Fruit fly (Drosophila melanogaster) whole organism, pupa: ENCODE results near the gene CG8301.

Experiments
- CG10348 ChIP-seq: fragments of 200-800 bp; sonication (Bioruptor generic); IDR thresholded peaks from 2 replicates; pipeline ENCODE4 v1.3.6; 2022; ENCODE audit warnings: missing biosample characterization, missing genetic modification characterization
- CG12605 ChIP-seq: fragments of 200-800 bp; sonication (Bioruptor generic); IDR thresholded peaks from 2 replicates; pipeline ENCODE4 v1.3.6; 2022; ENCODE audit warnings: missing biosample characterization, missing genetic modification characterization
- CG13204 ChIP-seq: fragments of 200-800 bp; sonication (Bioruptor generic); optimal IDR thresholded peaks from 2 replicates; lab custom pipeline; 2018; ENCODE audit warnings: missing biosample characterization, mild to moderate bottlenecking, missing genetic modification characterization, moderate library complexity
- CG14655 ChIP-seq: fragments of 200-800 bp; sonication (Bioruptor generic); optimal IDR thresholded peaks from 3 replicates; lab custom pipeline; 2017; ENCODE audit warnings: mild to moderate bottlenecking, missing biosample characterization, missing genetic modification reagents, missing genetic modification characterization
- CG15710 ChIP-seq: fragments of 200-800 bp; sonication (Bioruptor generic); optimal IDR thresholded peaks from 2 replicates; lab custom pipeline; 2018; ENCODE audit warnings: missing biosample characterization, mild to moderate bottlenecking, missing genetic modification characterization, moderate library complexity
- CG17806 ChIP-seq: fragments of 200-800 bp; sonication (Bioruptor generic); optimal IDR thresholded peaks from 2 replicates; lab custom pipeline; 2018; ENCODE audit warnings: missing biosample characterization, mild to moderate bottlenecking, missing genetic modification characterization, moderate library complexity
- CG32121 ChIP-seq: fragments of 200-800 bp; sonication (Bioruptor generic); IDR thresholded peaks from 2 replicates; pipeline ENCODE4 v1.3.6; 2022; ENCODE audit warnings: missing biosample characterization, missing genetic modification characterization
- CG34367 ChIP-seq: fragments of 200-800 bp; sonication (Bioruptor generic); optimal IDR thresholded peaks from 2 replicates; lab custom pipeline; 2018; ENCODE audit warnings: missing biosample characterization, mild to moderate bottlenecking, missing genetic modification characterization
- CG4496 ChIP-seq: fragments of 200-800 bp; sonication (Bioruptor generic); IDR thresholded peaks from 3 replicates; pipeline ENCODE4 v1.3.6; 2022; ENCODE audit warnings: missing biosample characterization, missing genetic modification characterization
- CG8159 ChIP-seq: fragments of 200-800 bp; sonication (Bioruptor generic); optimal IDR thresholded peaks from 3 replicates; lab custom pipeline; 2018; ENCODE audit warnings: missing biosample characterization, mild to moderate bottlenecking, missing genetic modification characterization, moderate library complexity
- CG8301 ChIP-seq: fragments of 200-800 bp; sonication (Bioruptor generic); optimal IDR thresholded peaks from 2 replicates; lab custom pipeline; 2018; ENCODE audit warnings: missing biosample characterization, mild to moderate bottlenecking, missing genetic modification characterization
- CG9948 ChIP-seq: fragments of 200-800 bp; sonication (Bioruptor generic); optimal IDR thresholded peaks from 2 replicates; lab custom pipeline; 2018; ENCODE audit warnings: missing biosample characterization, mild to moderate bottlenecking, missing genetic modification characterization, moderate library complexity
- D1 ChIP-seq: fragments of 200-800 bp; sonication (Bioruptor generic); optimal IDR thresholded peaks from 2 replicates; lab custom pipeline; 2018; ENCODE audit warnings: missing biosample characterization, mild to moderate bottlenecking, missing genetic modification characterization, moderate library complexity
- EcR ChIP-seq: fragments of 200-800 bp; sonication (Bioruptor generic); optimal IDR thresholded peaks from 3 replicates; lab custom pipeline; 2019; ENCODE audit warnings: missing biosample characterization, missing genetic modification characterization, mild to moderate bottlenecking, moderate library complexity, missing genetic modification reagents
- Ets98B ChIP-seq: fragments of 200-800 bp; sonication (Bioruptor generic); IDR thresholded peaks from 2 replicates; pipeline ENCODE4 v1.3.6; 2022; ENCODE audit warnings: missing biosample characterization, missing genetic modification characterization
- Pif1A ChIP-seq: fragments of 200-800 bp; sonication (Bioruptor generic); optimal IDR thresholded peaks from 3 replicates; lab custom pipeline; 2016; ENCODE audit warnings: missing biosample characterization, missing genetic modification characterization
- Pif1B ChIP-seq: fragments of 200-800 bp; sonication (Bioruptor generic); optimal IDR thresholded peaks from 3 replicates; lab custom pipeline; 2016; ENCODE audit warnings: missing biosample characterization, missing genetic modification characterization
- Snoo ChIP-seq: fragments of 200-800 bp; sonication (Bioruptor generic); optimal IDR thresholded peaks from 3 replicates; lab custom pipeline; 2017; ENCODE audit warnings: missing biosample characterization, mild to moderate bottlenecking, missing genetic modification characterization, inconsistent platforms
- fd96Ca ChIP-seq: fragments of 200-800 bp; sonication (Bioruptor generic); IDR thresholded peaks from 3 replicates; pipeline ENCODE4 v1.3.6; 2022; ENCODE audit warnings: missing biosample characterization, missing genetic modification characterization
- gl ChIP-seq: fragments of 200-800 bp; sonication (Bioruptor generic); optimal IDR thresholded peaks from 2 replicates; lab custom pipeline; 2018; ENCODE audit warnings: missing biosample characterization, mild to moderate bottlenecking, missing genetic modification characterization
- rn ChIP-seq: fragments of 200-800 bp; sonication (Bioruptor generic); IDR thresholded peaks from 2 replicates; pipeline ENCODE4 v1.3.6; 2022; ENCODE audit warnings: missing biosample characterization, missing genetic modification characterization

The CG8301 gene

DNA sequence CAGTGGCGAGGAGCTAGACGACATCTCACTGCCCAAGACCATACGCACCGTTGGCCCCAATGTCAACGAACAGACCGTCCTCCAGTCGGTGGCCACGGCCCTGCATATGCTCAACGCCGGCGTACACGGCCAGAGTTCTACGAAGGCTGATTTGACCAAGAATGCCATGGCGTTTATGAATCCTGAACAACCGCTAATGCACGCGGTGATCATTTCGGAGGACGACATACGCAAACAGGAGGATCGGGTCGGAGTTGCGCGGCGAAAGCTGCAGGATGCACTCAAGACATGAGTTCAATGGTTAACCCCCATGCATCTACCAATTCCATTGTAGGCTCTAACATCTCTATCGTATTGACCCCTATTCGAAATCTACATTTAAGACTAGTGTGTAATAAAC, 20.0 kb upstream of the CG8301 start:
- TF ChIP-seq CG32121 (GFP tag; lab: Robert Waterston, UW) = no peak

- TF ChIP-seq CG14655 (GFP tag; lab: Kevin White, UChicago) (no peak), Ets98B (no peak), Pif1B (no peak), gl (tag; lab: Kevin White, UChicago) (no peak), CG15710 (tag; lab: Kevin White, UChicago) (peak; percentile 38), fd96Ca (GFP tag; lab: Robert Waterston, UW) (no peak), CG32121 (GFP tag; lab: Robert Waterston, UW) (peak; percentile 32; the same call in 1 of the 2 replicates), CG13204 (GFP tag; lab: Kevin White, UChicago) (no peak), rn (GFP tag; lab: Robert Waterston, UW) (no peak), CG8301 (tag; lab: Kevin White, UChicago) (no peak), CG17806 (tag; lab: Kevin White, UChicago) (peak; percentile 31), CG4496 (GFP tag; lab: Robert Waterston, UW) (0 out of 3 replicates have a peak, but pooled peaks have one; percentile 42), D1 (tag; lab: Kevin White, UChicago) (no peak), Snoo (no peak), Pif1A (no peak), CG10348 (GFP tag; lab: Robert Waterston, UW) (no peak), CG34367 (tag; lab: Kevin White, UChicago) (no peak), CG12605 (no peak), CG9948 (tag; lab: Kevin White, UChicago) (peak; percentile 26), EcR (GFP tag; lab: Kevin White, UChicago) (no peak), CG8159 (tag; lab: Kevin White, UChicago) (no peak)
- TF ChIP-seq, all 21 proteins: peak for 5
Measured at dm6 chr3R:9563240-9563992, 17.7 kb upstream of the CG8301 start, which contains the start of the genes CG9393 and Vps45. TSS of gene CG9393 (minus strand) at chr3R:9563673. TSS of gene Vps45 (plus strand) at chr3R:9563924.

- TF ChIP-seq CG8159 (tag; lab: Kevin White, UChicago) (no peak), rn (GFP tag; lab: Robert Waterston, UW) (no peak), CG15710 (tag; lab: Kevin White, UChicago) (no peak), CG17806 (tag; lab: Kevin White, UChicago) (no peak)
Measured at dm6 chr3R:9565895-9566294, 15.2 kb upstream of the CG8301 start, which contains the start of gene CG16789. TSS of gene CG16789 (plus strand) at chr3R:9566195.

- no peak for TF ChIP-seq CG13204 (GFP tag; lab: Kevin White, UChicago)
- no peak for TF ChIP-seq Snoo
- no peak for TF ChIP-seq CG14655 (GFP tag; lab: Kevin White, UChicago)
- no peak for TF ChIP-seq Ets98B
- TF ChIP-seq EcR (GFP tag; lab: Kevin White, UChicago) = no peak
- no peak for TF ChIP-seq Pif1B
- no peak for TF ChIP-seq fd96Ca (GFP tag; lab: Robert Waterston, UW)
- TF ChIP-seq CG17806 (tag; lab: Kevin White, UChicago) = no peak
- no peak for TF ChIP-seq Pif1A
- TF ChIP-seq CG34367 (tag; lab: Kevin White, UChicago) = no peak
- no peak for TF ChIP-seq CG15710 (tag; lab: Kevin White, UChicago)
- no peak for TF ChIP-seq rn (GFP tag; lab: Robert Waterston, UW)
- no peak for TF ChIP-seq CG9948 (tag; lab: Kevin White, UChicago)
- TF ChIP-seq, all 21 proteins: peak for 0
Measured at dm6 chr3R:9570114-9570513, 11.0 kb upstream of the CG8301 start, which contains the start of gene CG16790. TSS of gene CG16790 (minus strand) at chr3R:9570214.

dm6 chr3R:9570657-9571056, 10.4 kb upstream of the CG8301 start:
- TF ChIP-seq CG12605 = no peak
- TF ChIP-seq fd96Ca (GFP tag; lab: Robert Waterston, UW) = no peak
- TF ChIP-seq EcR (GFP tag; lab: Kevin White, UChicago) = peak; percentile 30

DNA sequence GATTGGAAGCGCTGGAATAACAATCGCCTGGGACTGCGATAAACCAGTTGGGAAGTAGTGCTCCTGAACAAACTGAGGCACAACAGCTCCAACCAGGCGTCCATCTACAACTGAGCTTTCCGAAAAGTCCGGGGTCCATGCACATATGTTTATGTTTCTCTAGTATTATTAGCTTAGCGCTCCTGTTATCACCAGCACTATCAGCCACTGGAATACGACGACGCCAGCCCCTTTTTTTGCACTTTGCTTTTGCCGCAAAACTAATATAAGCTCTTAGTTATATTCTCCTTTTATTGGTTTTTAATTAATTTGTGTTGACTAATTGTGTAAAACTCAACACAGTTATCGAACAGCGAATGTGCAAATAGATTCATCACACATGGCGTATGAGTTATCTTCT, 9.6 kb upstream of the CG8301 start, which contains the start of gene CG9396:
CG9396 (minus strand) TSS at position 101 of the 400 bp plus-strand sequence.
- TF ChIP-seq CG4496 (GFP tag; lab: Robert Waterston, UW) (no peak), gl (tag; lab: Kevin White, UChicago) (no peak), rn (GFP tag; lab: Robert Waterston, UW) (no peak), CG8301 (tag; lab: Kevin White, UChicago) (no peak), EcR (GFP tag; lab: Kevin White, UChicago) (no peak), CG10348 (GFP tag; lab: Robert Waterston, UW) (no peak), CG15710 (tag; lab: Kevin White, UChicago) (no peak), Ets98B (no peak), CG32121 (GFP tag; lab: Robert Waterston, UW) (no peak), Pif1A (no peak), CG13204 (GFP tag; lab: Kevin White, UChicago) (no peak), Snoo (no peak)
